Worm (Caenorhabditis elegans) whole organism, L1 larva: ENCODE data around the gene tpra-1.

Experiments
- blmp-1 ChIP-seq: fragments of 150-350 bp; optimal IDR thresholded peaks from 2 replicates; lab custom pipeline; 2014; ENCODE audit warnings: missing biosample characterization, missing genetic modification characterization
- ces-1 ChIP-seq: fragments of 150-350 bp; optimal IDR thresholded peaks from 2 replicates; lab custom pipeline; 2014; ENCODE audit warnings: missing biosample characterization, missing genetic modification reagents, missing genetic modification characterization
- egl-27 ChIP-seq, 2 experiments: fragments of 150-350 bp in 1 of 2; sonication (generic microtip); optimal IDR thresholded peaks; 3 replicates each; lab custom pipeline; 2017 to 2018; ENCODE audit warnings: missing biosample characterization in 2 of 2, missing genetic modification characterization in 2 of 2, missing genetic modification reagents in 2 of 2
- elt-3 ChIP-seq, 6 experiments: fragments of 150-350 bp in 1 of 6; sonication (generic microtip); optimal IDR thresholded peaks; 2 replicates each; lab custom pipeline; 2017 to 2018; ENCODE audit warnings: missing biosample characterization in 6 of 6, missing genetic modification characterization in 6 of 6, inconsistent platforms in 1 of 6
- fos-1 ChIP-seq: fragments of 150-350 bp; optimal IDR thresholded peaks from 2 replicates; lab custom pipeline; 2014; ENCODE audit warnings: missing biosample characterization, missing genetic modification characterization
- mab-9 ChIP-seq: fragments of 200-800 bp; sonication (Bioruptor generic); IDR thresholded peaks from 2 replicates; pipeline ENCODE4 v1.3.6; 2022; ENCODE audit warnings: missing genetic modification reagents, missing genetic modification characterization, missing compliant biosample characterization
- mdl-1 ChIP-seq, 2 experiments: fragments of 150-350 bp; optimal IDR thresholded peaks; 2 replicates each; lab custom pipeline; 2014 to 2017; ENCODE audit warnings: missing biosample characterization in 2 of 2, missing genetic modification characterization in 2 of 2, inconsistent platforms in 1 of 2
- nhr-28 ChIP-seq: fragments of 150-350 bp; optimal IDR thresholded peaks from 2 replicates; lab custom pipeline; 2014; ENCODE audit warnings: missing biosample characterization, missing genetic modification characterization
- nhr-47 ChIP-seq: sonication (generic microtip); optimal IDR thresholded peaks from 2 replicates; lab custom pipeline; 2016; ENCODE audit warnings: mild to moderate bottlenecking, missing genetic modification characterization, moderate library complexity, missing compliant biosample characterization
- skn-1 ChIP-seq: fragments of 150-350 bp; optimal IDR thresholded peaks from 2 replicates; lab custom pipeline; 2014; ENCODE audit warnings: missing biosample characterization, missing genetic modification characterization
- snpc-4 ChIP-seq: fragments of 150-350 bp; optimal IDR thresholded peaks from 2 replicates; lab custom pipeline; 2014; ENCODE audit warnings: missing biosample characterization, missing genetic modification characterization
- sup-37 ChIP-seq: fragments of 200-800 bp; sonication (Bioruptor generic); optimal IDR thresholded peaks from 2 replicates; lab custom pipeline; 2018; ENCODE audit warnings: mild to moderate bottlenecking, missing genetic modification characterization, missing compliant biosample characterization
- swsn-7 ChIP-seq: sonication (generic microtip); optimal IDR thresholded peaks from 2 replicates; lab custom pipeline; 2016; ENCODE audit warnings: missing genetic modification characterization, missing compliant biosample characterization
- tbx-2 ChIP-seq: sonication (generic microtip); optimal IDR thresholded peaks from 2 replicates; lab custom pipeline; 2016; ENCODE audit warnings: missing genetic modification characterization, missing compliant biosample characterization

- TF ChIP-seq mab-9 (GFP tag; lab: Robert Waterston, UW), result no peak
- TF ChIP-seq tbx-2 (tag; lab: Kevin White, UChicago), result no peak
- peak; percentile 15 for TF ChIP-seq blmp-1
- TF ChIP-seq sup-37 (GFP tag; lab: Kevin White, UChicago), result no peak
- no peak for TF ChIP-seq ces-1 (GFP tag; lab: Kevin White, UChicago)
- no peak for TF ChIP-seq skn-1
- TF ChIP-seq elt-3 (tag; optimal IDR thresholded peaks at IDR 0.05; lab: Kevin White, UChicago), result peak in 1 of 6 experiments; percentile 13
- no peak for TF ChIP-seq fos-1 (tag; lab: Kevin White, UChicago)
- TF ChIP-seq swsn-7 (tag; lab: Kevin White, UChicago), result no peak
- no peak for TF ChIP-seq nhr-28
- TF ChIP-seq nhr-47 (tag; lab: Kevin White, UChicago), result no peak
- no peak for TF ChIP-seq snpc-4 (tag; lab: Kevin White, UChicago)
- no peak for TF ChIP-seq egl-27 (tag; optimal IDR thresholded peaks at IDR 0.05; lab: Kevin White, UChicago)
- no peak for TF ChIP-seq mdl-1 (tag; optimal IDR thresholded peaks at IDR 0.05; lab: Kevin White, UChicago)
These were observed 42.1 kb upstream of the tpra-1 start for ce11 chrIV:8914187-8914586.
